Fruit fly (Drosophila melanogaster) whole organism, pupa: Measurements from ENCODE around the gene CG18234.

Experiments
- CG10348 ChIP-seq: fragments of 200-800 bp; sonication (Bioruptor generic); IDR thresholded peaks from 2 replicates; pipeline ENCODE4 v1.3.6; 2022; ENCODE audit warnings: missing biosample characterization, missing genetic modification characterization
- CG12605 ChIP-seq: fragments of 200-800 bp; sonication (Bioruptor generic); IDR thresholded peaks from 2 replicates; pipeline ENCODE4 v1.3.6; 2022; ENCODE audit warnings: missing biosample characterization, missing genetic modification characterization
- CG13204 ChIP-seq: fragments of 200-800 bp; sonication (Bioruptor generic); optimal IDR thresholded peaks from 2 replicates; lab custom pipeline; 2018; ENCODE audit warnings: missing biosample characterization, mild to moderate bottlenecking, missing genetic modification characterization, moderate library complexity
- CG14655 ChIP-seq: fragments of 200-800 bp; sonication (Bioruptor generic); optimal IDR thresholded peaks from 3 replicates; lab custom pipeline; 2017; ENCODE audit warnings: mild to moderate bottlenecking, missing biosample characterization, missing genetic modification reagents, missing genetic modification characterization
- CG15710 ChIP-seq: fragments of 200-800 bp; sonication (Bioruptor generic); optimal IDR thresholded peaks from 2 replicates; lab custom pipeline; 2018; ENCODE audit warnings: missing biosample characterization, mild to moderate bottlenecking, missing genetic modification characterization, moderate library complexity
- CG32121 ChIP-seq: fragments of 200-800 bp; sonication (Bioruptor generic); IDR thresholded peaks from 2 replicates; pipeline ENCODE4 v1.3.6; 2022; ENCODE audit warnings: missing biosample characterization, missing genetic modification characterization
- CG4496 ChIP-seq: fragments of 200-800 bp; sonication (Bioruptor generic); IDR thresholded peaks from 3 replicates; pipeline ENCODE4 v1.3.6; 2022; ENCODE audit warnings: missing biosample characterization, missing genetic modification characterization
- CG8159 ChIP-seq: fragments of 200-800 bp; sonication (Bioruptor generic); optimal IDR thresholded peaks from 3 replicates; lab custom pipeline; 2018; ENCODE audit warnings: missing biosample characterization, mild to moderate bottlenecking, missing genetic modification characterization, moderate library complexity
- CG9948 ChIP-seq: fragments of 200-800 bp; sonication (Bioruptor generic); optimal IDR thresholded peaks from 2 replicates; lab custom pipeline; 2018; ENCODE audit warnings: missing biosample characterization, mild to moderate bottlenecking, missing genetic modification characterization, moderate library complexity
- D1 ChIP-seq: fragments of 200-800 bp; sonication (Bioruptor generic); optimal IDR thresholded peaks from 2 replicates; lab custom pipeline; 2018; ENCODE audit warnings: missing biosample characterization, mild to moderate bottlenecking, missing genetic modification characterization, moderate library complexity
- Pif1A ChIP-seq: fragments of 200-800 bp; sonication (Bioruptor generic); optimal IDR thresholded peaks from 3 replicates; lab custom pipeline; 2016; ENCODE audit warnings: missing biosample characterization, missing genetic modification characterization
- Pif1B ChIP-seq: fragments of 200-800 bp; sonication (Bioruptor generic); optimal IDR thresholded peaks from 3 replicates; lab custom pipeline; 2016; ENCODE audit warnings: missing biosample characterization, missing genetic modification characterization
- gl ChIP-seq: fragments of 200-800 bp; sonication (Bioruptor generic); optimal IDR thresholded peaks from 2 replicates; lab custom pipeline; 2018; ENCODE audit warnings: missing biosample characterization, mild to moderate bottlenecking, missing genetic modification characterization

DNA sequence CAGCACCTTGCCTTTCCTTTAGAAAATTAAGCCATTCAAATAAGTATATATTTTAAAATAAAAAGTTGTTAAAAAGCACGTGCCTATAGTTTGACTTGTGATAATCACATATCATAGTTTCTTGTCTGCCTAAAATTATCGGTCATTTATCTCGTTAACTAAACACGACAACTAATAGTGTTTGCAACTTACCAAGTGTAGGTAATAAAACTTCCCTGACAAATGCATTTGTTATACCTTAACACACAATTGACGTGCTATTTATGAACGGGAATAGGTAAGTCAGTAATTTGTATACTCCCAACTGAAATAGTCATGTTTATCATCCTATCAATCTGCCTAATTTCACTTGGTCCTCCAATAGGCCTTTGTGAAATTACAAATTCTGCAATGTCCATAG is at the start of gene CG18234:
- no peak for TF ChIP-seq CG4496 (GFP tag; lab: Robert Waterston, UW)
- no peak for TF ChIP-seq Pif1A (GFP tag; lab: Kevin White, UChicago)
- TF ChIP-seq CG15710, result no peak
- TF ChIP-seq Pif1B (GFP tag; lab: Kevin White, UChicago), result no peak
- no peak for TF ChIP-seq D1 (tag; lab: Kevin White, UChicago)
- no peak for TF ChIP-seq gl (tag; lab: Kevin White, UChicago)
- no peak for TF ChIP-seq CG13204 (GFP tag; lab: Kevin White, UChicago)
- no peak for TF ChIP-seq CG32121
- no peak for TF ChIP-seq CG8159 (tag; lab: Kevin White, UChicago)
- no peak for TF ChIP-seq CG10348
- TF ChIP-seq CG12605 (GFP tag; lab: Robert Waterston, UW), result no peak
- TF ChIP-seq CG9948 (tag; lab: Kevin White, UChicago), result no peak
- TF ChIP-seq CG14655 (GFP tag; lab: Kevin White, UChicago), result no peak
